Worm (Caenorhabditis elegans): ENCODE data around the gene srab-2.

Gene srab-2

ce11 chrV:5080853-5081338 lies 23.9 kb downstream of the srab-2 start, which contains the start of gene Y58A7A.3:
Gene Y58A7A.3 (minus strand): TSS chrV:5080903.
- TF ChIP-seq sem-4 (tag; optimal IDR thresholded peaks at IDR 0.05): no peak
- TF ChIP-seq nhr-25 (tag; optimal IDR thresholded peaks at IDR 0.05): peak; percentile 57
- TF ChIP-seq R02D3.7 (tag; optimal IDR thresholded peaks at IDR 0.05): no peak
- TF ChIP-seq F13H6.1 (tag; optimal IDR thresholded peaks at IDR 0.05): peak; percentile 17
- no peak for TF ChIP-seq dmd-4 (tag; optimal IDR thresholded peaks at IDR 0.05)
- TF ChIP-seq unc-55 (GFP tag; optimal IDR thresholded peaks at IDR 0.05): peak; percentile 50
- no peak for TF ChIP-seq ZK546.5 (tag; optimal IDR thresholded peaks at IDR 0.05)
- peak in 1 of 2 experiments; percentile 31 for TF ChIP-seq lsy-2 (tag; optimal IDR thresholded peaks at IDR 0.05)
- TF ChIP-seq nhr-23 (tag; optimal IDR thresholded peaks at IDR 0.05): no peak
- TF ChIP-seq elt-1 (tag; optimal IDR thresholded peaks at IDR 0.05): no peak
- TF ChIP-seq mdl-1 (tag; optimal IDR thresholded peaks at IDR 0.05): no peak
- peak; percentile 43 for TF ChIP-seq sma-3 (GFP tag; optimal IDR thresholded peaks at IDR 0.05)
- TF ChIP-seq sma-9 (GFP tag; optimal IDR thresholded peaks at IDR 0.05): peak; percentile 33
- no peak for TF ChIP-seq sma-9 (tag; optimal IDR thresholded peaks at IDR 0.05)
- TF ChIP-seq elt-3 (tag; optimal IDR thresholded peaks at IDR 0.05): no peak
- peak; percentile 100 for TF ChIP-seq nhr-129 (tag; optimal IDR thresholded peaks at IDR 0.05)
- no peak for TF ChIP-seq ztf-4 (tag; optimal IDR thresholded peaks at IDR 0.05)
- no peak for TF ChIP-seq unc-62 (GFP tag; optimal IDR thresholded peaks at IDR 0.05)
- TF ChIP-seq C34F6.9 (tag; optimal IDR thresholded peaks at IDR 0.05): peak; percentile 62
- TF ChIP-seq nhr-6 (tag; optimal IDR thresholded peaks at IDR 0.05): no peak
- TF ChIP-seq ceh-16 (tag; optimal IDR thresholded peaks at IDR 0.05): no peak
- peak; percentile 87 for TF ChIP-seq fos-1 (tag; optimal IDR thresholded peaks at IDR 0.05)
- peak; percentile 9 for TF ChIP-seq gmeb-1 (tag; optimal IDR thresholded peaks at IDR 0.05)
- peak; percentile 38 for TF ChIP-seq crh-2 (tag; optimal IDR thresholded peaks at IDR 0.05)

DNA sequence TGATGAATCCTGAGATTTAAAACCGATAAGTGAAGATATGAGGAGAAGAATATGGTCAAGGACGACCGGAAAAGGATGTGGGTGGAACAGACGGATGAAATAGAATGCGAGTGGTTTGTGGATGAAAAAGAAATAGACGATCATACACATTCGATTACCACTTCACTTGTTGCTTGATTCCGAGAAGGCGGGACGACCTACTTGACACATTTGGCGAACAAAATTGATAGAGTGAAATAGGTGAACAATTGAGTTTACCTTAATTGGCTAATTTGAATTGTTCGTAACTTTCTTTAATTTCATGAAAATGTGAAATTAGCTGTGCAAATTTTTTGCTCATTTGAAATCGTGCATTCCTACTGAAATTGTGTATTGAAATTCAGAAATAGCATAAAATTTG lies 32.8 kb downstream of the srab-2 start, which contains the start of gene Y58A7A.2:
Gene Y58A7A.2, minus strand, starts transcription at position 101 of the 400 bp plus-strand sequence.
- TF ChIP-seq aly-2 (tag; optimal IDR thresholded peaks at IDR 0.05) (no peak), ama-1 (optimal IDR thresholded peaks at IDR 0.05) (no peak), zag-1 (tag; optimal IDR thresholded peaks at IDR 0.05) (no peak), gmeb-1 (tag; optimal IDR thresholded peaks at IDR 0.05) (no peak), snpc-4 (tag; optimal IDR thresholded peaks at IDR 0.05) (no peak), ZK546.5 (tag; optimal IDR thresholded peaks at IDR 0.05) (no peak), lsy-2 (tag; optimal IDR thresholded peaks at IDR 0.05) (no peak), nhr-10 (tag; optimal IDR thresholded peaks at IDR 0.05) (no peak), ztf-4 (tag; optimal IDR thresholded peaks at IDR 0.05) (no peak), nhr-25 (tag; optimal IDR thresholded peaks at IDR 0.05) (no peak), ceh-82 (tag; optimal IDR thresholded peaks at IDR 0.05) (no peak), mbf-1 (tag; optimal IDR thresholded peaks at IDR 0.05) (no peak)

ce11 chrV:5069440-5069839 lies 35.4 kb downstream of the srab-2 start, which contains the start of gene Y58A7A.1:
Gene Y58A7A.1 (minus strand): TSS chrV:5069540.
- no peak for TF ChIP-seq blmp-1 (tag; optimal IDR thresholded peaks at IDR 0.05; ENCODE audit: insufficient read depth)
- no peak for TF ChIP-seq nhr-77 (tag; optimal IDR thresholded peaks at IDR 0.05)
- no peak for TF ChIP-seq mdl-1 (tag; optimal IDR thresholded peaks at IDR 0.05)
- no peak for TF ChIP-seq zag-1 (tag; optimal IDR thresholded peaks at IDR 0.05)
- TF ChIP-seq ama-1 (optimal IDR thresholded peaks at IDR 0.05): no peak
- TF ChIP-seq nhr-23 (tag; optimal IDR thresholded peaks at IDR 0.05): no peak
- TF ChIP-seq nhr-12 (tag; optimal IDR thresholded peaks at IDR 0.05): no peak
- no peak for TF ChIP-seq unc-62 (GFP tag; optimal IDR thresholded peaks at IDR 0.05)
- no peak for TF ChIP-seq alr-1 (tag; optimal IDR thresholded peaks at IDR 0.05)
- TF ChIP-seq nhr-21 (tag; optimal IDR thresholded peaks at IDR 0.05): no peak
- no peak for TF ChIP-seq R02D3.7 (tag; optimal IDR thresholded peaks at IDR 0.05)
- TF ChIP-seq mab-5 (tag; optimal IDR thresholded peaks at IDR 0.05): no peak
- TF ChIP-seq aly-2 (tag; optimal IDR thresholded peaks at IDR 0.05): no peak
- TF ChIP-seq ceh-82 (tag; optimal IDR thresholded peaks at IDR 0.05): no peak
- TF ChIP-seq nhr-129 (tag; optimal IDR thresholded peaks at IDR 0.05): no peak
- TF ChIP-seq ztf-1 (GFP tag; conservative IDR thresholded peaks at IDR 0.05): no peak
- no peak for TF ChIP-seq Y55F3AM.14 (GFP tag; optimal IDR thresholded peaks at IDR 0.05)

- TF ChIP-seq blmp-1 (tag; optimal IDR thresholded peaks at IDR 0.05; ENCODE audit: insufficient read depth) (no peak), fos-1 (tag; optimal IDR thresholded peaks at IDR 0.05) (peak; percentile 86), nhr-21 (tag; optimal IDR thresholded peaks at IDR 0.05) (no peak), crh-2 (tag; optimal IDR thresholded peaks at IDR 0.05) (peak; percentile 58), snpc-4 (tag; optimal IDR thresholded peaks at IDR 0.05) (no peak), F13H6.1 (tag; optimal IDR thresholded peaks at IDR 0.05) (no peak)
These were observed 37.4 kb downstream of the srab-2 start for ce11 chrV:5067390-5067789.
